Fruit fly (Drosophila melanogaster): ENCODE data around the gene CG10588.

CG10588 gene

dm6 chr3L:20930059-20930785 is 26.5 kb upstream of the CG10588 start (continued):
- TF ChIP-seq CG2875 (GFP tag; optimal IDR thresholded peaks at IDR 0.05) (peak; percentile 36), CoRest (tag; optimal IDR thresholded peaks at IDR 0.05) (peak; percentile 58), CG16815 (GFP tag; optimal IDR thresholded peaks at IDR 0.05) (peak; percentile 8), cg (GFP tag; optimal IDR thresholded peaks at IDR 0.05) (no peak), tap (tag; optimal IDR thresholded peaks at IDR 0.05) (peak; percentile 40), Dad (GFP tag; optimal IDR thresholded peaks at IDR 0.05) (no peak), CG2712 (tag; optimal IDR thresholded peaks at IDR 0.05) (peak; percentile 83), twi (tag; optimal IDR thresholded peaks at IDR 0.05) (peak; percentile 37), Ssrp (tag; optimal IDR thresholded peaks at IDR 0.05) (peak; percentile 70)

- TF ChIP-seq unc-4 (GFP tag; IDR thresholded peaks at IDR 0.05; ENCODE audit: partially characterized antibody) (no peak), dmrt11E (tag; optimal IDR thresholded peaks at IDR 0.05) (peak; percentile 9), CG10366 (GFP tag; IDR thresholded peaks at IDR 0.05) (no peak), fd96Cb (tag; optimal IDR thresholded peaks at IDR 0.05) (no peak), CG11723 (GFP tag; optimal IDR thresholded peaks at IDR 0.05) (no peak), amos (GFP tag; IDR thresholded peaks at IDR 0.05; ENCODE audit: partially characterized antibody) (no peak), CG4404 (GFP tag; IDR thresholded peaks at IDR 0.05) (no peak), Taf1 (GFP tag; IDR thresholded peaks at IDR 0.05) (no peak), bsh (GFP tag; optimal IDR thresholded peaks at IDR 0.05) (peak in 1 of 2 experiments; percentile 7), Trl (optimal IDR thresholded peaks at IDR 0.05) (no peak), Trl (GFP tag; optimal IDR thresholded peaks at IDR 0.05) (no peak), Drgx (GFP tag; IDR thresholded peaks at IDR 0.05) (no peak), NFAT (GFP tag; IDR thresholded peaks at IDR 0.05) (no peak), nerfin-2 (GFP tag; IDR thresholded peaks at IDR 0.05; ENCODE audit: partially characterized antibody) (no peak), Blimp-1 (GFP tag; optimal IDR thresholded peaks at IDR 0.05) (peak; percentile 10), Dref (GFP tag; IDR thresholded peaks at IDR 0.05) (no peak), CG2116 (GFP tag; optimal IDR thresholded peaks at IDR 0.05) (no peak), MTF-1 (GFP tag; optimal IDR thresholded peaks at IDR 0.05; ENCODE audit: borderline replicate concordance) (no peak), CrebB (tag; optimal IDR thresholded peaks at IDR 0.05) (no peak), CG2712 (tag; optimal IDR thresholded peaks at IDR 0.05) (peak; percentile 23), pb (GFP tag; optimal IDR thresholded peaks at IDR 0.05) (no peak), Awh (GFP tag; IDR thresholded peaks at IDR 0.05) (peak; percentile 34; the same call in 1 of the 2 replicates), gem (tag; optimal IDR thresholded peaks at IDR 0.05) (peak; percentile 23), CG18619 (GFP tag; optimal IDR thresholded peaks at IDR 0.05) (no peak), CG18262 (tag; optimal IDR thresholded peaks at IDR 0.05) (peak; percentile 27), Nf-YA (GFP tag; IDR thresholded peaks at IDR 0.05) (no peak), klu (GFP tag; IDR thresholded peaks at IDR 0.05) (no peak), CG8388 (GFP tag; optimal IDR thresholded peaks at IDR 0.05) (peak; percentile 6), CG12659 (GFP tag; optimal IDR thresholded peaks at IDR 0.05) (no peak), tin (GFP tag; optimal IDR thresholded peaks at IDR 0.05) (no peak), CG9727 (GFP tag; optimal IDR thresholded peaks at IDR 0.05) (no peak), CG12942 (GFP tag; optimal IDR thresholded peaks at IDR 0.05) (no peak), CG42726 (GFP tag; IDR thresholded peaks at IDR 0.05; ENCODE audit: partially characterized antibody) (no peak), MESR4 (GFP tag; optimal IDR thresholded peaks at IDR 0.05) (no peak), CG10431 (GFP tag; optimal IDR thresholded peaks at IDR 0.05) (no peak), CG15601 (tag; optimal IDR thresholded peaks at IDR 0.05) (no peak), Dek (tag; optimal IDR thresholded peaks at IDR 0.05) (no peak), CG31441 (GFP tag; IDR thresholded peaks at IDR 0.05) (0 out of 2 replicates have a peak, but pooled peaks have one; percentile 11), Dp (GFP tag; optimal IDR thresholded peaks at IDR 0.05) (no peak), CG14441 (GFP tag; IDR thresholded peaks at IDR 0.05) (no peak)
Observed at dm6 chr3L:20931510-20931909, 25.2 kb upstream of the CG10588 start.

Data from whole organism, embryonic.